Worm (Caenorhabditis elegans): Measurements from ENCODE around the gene C18E9.9.

DNA sequence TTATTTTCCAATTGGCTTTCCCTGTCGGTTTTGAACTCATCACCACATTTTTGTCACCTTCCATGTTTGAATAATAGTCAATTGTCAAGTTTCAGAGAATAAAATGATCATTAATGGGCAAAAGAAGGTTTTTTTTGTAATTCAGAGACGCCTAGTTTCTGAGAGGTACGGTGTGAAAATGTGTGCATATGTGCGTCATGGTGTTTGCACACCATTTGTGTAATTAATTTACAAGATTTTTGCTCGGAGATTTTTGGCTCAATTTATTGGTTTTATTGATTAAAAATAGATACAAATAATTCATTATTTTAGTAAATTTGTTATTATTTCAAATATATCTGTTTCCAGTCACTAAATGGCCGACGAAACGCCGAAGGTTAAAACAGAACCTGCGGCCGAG lies 8.1 kb upstream of the C18E9.9 start, which contains the start of the genes F44G4.3 and tdp-1:
- TF ChIP-seq R02D3.7 (tag; optimal IDR thresholded peaks at IDR 0.05) (no peak), lin-15B (tag; optimal IDR thresholded peaks at IDR 0.05) (no peak), nhr-76 (tag; optimal IDR thresholded peaks at IDR 0.05) (no peak), unc-130 (GFP tag; optimal IDR thresholded peaks at IDR 0.05) (no peak), mep-1 (tag; optimal IDR thresholded peaks at IDR 0.05) (no peak)
